Worm (Caenorhabditis elegans) whole organism, young adult: ENCODE measurements around the gene F25H8.2.

Source experiments
- F22D6.2 ChIP-seq: sonication (generic microtip); optimal IDR thresholded peaks from 2 replicates; lab custom pipeline; 2016; ENCODE audit warnings: mild to moderate bottlenecking, missing genetic modification characterization, missing compliant biosample characterization
- F23B12.7 ChIP-seq: sonication (generic microtip); optimal IDR thresholded peaks from 2 replicates; lab custom pipeline; 2017; ENCODE audit warnings: missing genetic modification characterization, mild to moderate bottlenecking, missing compliant biosample characterization, antibody characterized with exemption, moderate library complexity; ENCODE audit not compliant: insufficient read depth
- F33H1.4 ChIP-seq: fragments of 200-800 bp; sonication (Bioruptor generic); IDR thresholded peaks from 2 replicates; pipeline ENCODE4 v1.3.6; 2022; ENCODE audit warnings: missing genetic modification reagents, missing genetic modification characterization, missing compliant biosample characterization
- F39B2.1 ChIP-seq: fragments of 200-800 bp; sonication (Bioruptor generic); IDR thresholded peaks from 2 replicates; pipeline ENCODE4 v1.3.6; 2022; ENCODE audit warnings: missing genetic modification reagents, missing genetic modification characterization, missing compliant biosample characterization
- F49E8.2 ChIP-seq: sonication (generic microtip); optimal IDR thresholded peaks from 3 replicates; lab custom pipeline; 2017; ENCODE audit warnings: missing genetic modification characterization, mild to moderate bottlenecking, missing compliant biosample characterization, antibody characterized with exemption, moderate library complexity; ENCODE audit not compliant: insufficient read depth
- Y56A3A.18 ChIP-seq: fragments of 200-800 bp; sonication (Bioruptor generic); IDR thresholded peaks from 2 replicates; pipeline ENCODE4 v1.3.6; 2022; ENCODE audit warnings: missing genetic modification reagents, missing genetic modification characterization, missing compliant biosample characterization
- Y95B8A.8 ChIP-seq: fragments of 200-800 bp; sonication (Bioruptor generic); IDR thresholded peaks from 2 replicates; pipeline ENCODE4 v1.3.6; 2022; ENCODE audit warnings: missing genetic modification reagents, missing genetic modification characterization, missing compliant biosample characterization
- ama-1 ChIP-seq, 3 experiments: fragments of 150-350 bp in 1 of 3; sonication (generic microtip) in 2 of 3; optimal IDR thresholded peaks; 2 replicates each; lab custom pipeline; 2014 to 2018; ENCODE audit warnings: missing biosample characterization in 2 of 3, missing genetic modification characterization in 2 of 3, missing genetic modification reagents in 2 of 3
- atf-7 ChIP-seq: sonication (generic microtip); optimal IDR thresholded peaks from 2 replicates; lab custom pipeline; 2017; ENCODE audit warnings: mild to moderate bottlenecking, missing genetic modification characterization, missing compliant biosample characterization
- ccch-3 ChIP-seq: fragments of 200-800 bp; sonication (Bioruptor generic); optimal IDR thresholded peaks from 2 replicates; lab custom pipeline; 2018; ENCODE audit warnings: mild to moderate bottlenecking, missing genetic modification characterization, missing compliant biosample characterization
- cebp-1 ChIP-seq, 2 experiments: fragments of 200-800 bp in 1 of 2; sonication (Bioruptor generic) in 1 of 2; sonication (generic microtip) in 1 of 2; IDR thresholded peaks in 1 of 2; optimal IDR thresholded peaks in 1 of 2; 2 replicates each; pipeline versions ENCODE4 v1.3.6 to Lab custom; 2017 to 2022; ENCODE audit warnings: missing compliant biosample characterization in 2 of 2, missing genetic modification characterization in 2 of 2, mild to moderate bottlenecking in 1 of 2, missing genetic modification reagents in 1 of 2, moderate library complexity in 1 of 2
- ceh-27 ChIP-seq: fragments of 200-800 bp; sonication (Bioruptor generic); optimal IDR thresholded peaks from 2 replicates; lab custom pipeline; 2018; ENCODE audit warnings: mild to moderate bottlenecking, missing genetic modification characterization, moderate library complexity, missing compliant biosample characterization
- ceh-79 ChIP-seq: sonication (generic microtip); optimal IDR thresholded peaks from 2 replicates; lab custom pipeline; 2017; ENCODE audit warnings: mild to moderate bottlenecking, missing genetic modification characterization, missing compliant biosample characterization
- dox-1 ChIP-seq: fragments of 200-800 bp; sonication (Bioruptor generic); IDR thresholded peaks from 2 replicates; pipeline ENCODE4 v1.3.6; 2022; ENCODE audit warnings: missing genetic modification reagents, missing genetic modification characterization, missing compliant biosample characterization
- egl-18 ChIP-seq: fragments of 200-800 bp; sonication (Bioruptor generic); IDR thresholded peaks from 2 replicates; pipeline ENCODE4 v1.3.6; 2022; ENCODE audit warnings: missing genetic modification reagents, missing genetic modification characterization, missing compliant biosample characterization
- egl-44 ChIP-seq: fragments of 200-800 bp; sonication (Bioruptor generic); IDR thresholded peaks from 2 replicates; pipeline ENCODE4 v1.3.6; 2022; ENCODE audit warnings: missing genetic modification reagents, missing genetic modification characterization, missing compliant biosample characterization
- ets-4 ChIP-seq: fragments of 200-800 bp; sonication (Bioruptor generic); optimal IDR thresholded peaks from 2 replicates; lab custom pipeline; 2018; ENCODE audit warnings: mild to moderate bottlenecking, missing genetic modification characterization, missing compliant biosample characterization
- fkh-3 ChIP-seq: sonication (generic microtip); optimal IDR thresholded peaks from 2 replicates; lab custom pipeline; 2016; ENCODE audit warnings: mild to moderate bottlenecking, missing genetic modification characterization, missing compliant biosample characterization
- him-1 ChIP-seq: sonication (generic microtip); optimal IDR thresholded peaks from 2 replicates; lab custom pipeline; 2016; ENCODE audit warnings: missing genotype, missing genetic modification reagents, missing genetic modification characterization, missing compliant biosample characterization
- hlh-26 ChIP-seq: fragments of 200-800 bp; sonication (Bioruptor generic); conservative IDR thresholded peaks from 2 replicates; pipeline ENCODE4 v1.3.6; 2022; ENCODE audit warnings: missing genetic modification reagents, missing genetic modification characterization, missing compliant biosample characterization
- hmg-1.2 ChIP-seq: fragments of 200-800 bp; sonication (Bioruptor generic); IDR thresholded peaks from 2 replicates; pipeline ENCODE4 v1.3.6; 2022; ENCODE audit warnings: missing genetic modification reagents, missing genetic modification characterization, missing compliant biosample characterization
- let-526 ChIP-seq: fragments of 200-800 bp; sonication (Bioruptor generic); IDR thresholded peaks from 2 replicates; pipeline ENCODE4 v1.3.6; 2022; ENCODE audit warnings: missing genetic modification reagents, missing genetic modification characterization, missing compliant biosample characterization
- let-607 ChIP-seq, 2 experiments: fragments of 200-800 bp in 1 of 2; sonication (Bioruptor generic) in 1 of 2; sonication (generic microtip) in 1 of 2; optimal IDR thresholded peaks; 2 replicates each; lab custom pipeline; 2016 to 2018; ENCODE audit warnings: mild to moderate bottlenecking in 2 of 2, missing compliant biosample characterization in 2 of 2, missing genetic modification characterization in 2 of 2, moderate library complexity in 2 of 2, missing genotype in 1 of 2
- lin-35 ChIP-seq, 3 experiments: fragments of 150-350 bp in 2 of 3; sonication (generic microtip) in 1 of 3; optimal IDR thresholded peaks; 2 replicates each; lab custom pipeline; 2014 to 2018; ENCODE audit warnings: missing biosample characterization in 3 of 3, missing genetic modification characterization in 3 of 3, missing genetic modification reagents in 3 of 3
- lir-1 ChIP-seq: fragments of 200-800 bp; sonication (Bioruptor generic); conservative IDR thresholded peaks from 2 replicates; pipeline ENCODE4 v1.3.6; 2022; ENCODE audit warnings: missing genetic modification reagents, missing genetic modification characterization, missing compliant biosample characterization
- madf-10 ChIP-seq: sonication (generic microtip); optimal IDR thresholded peaks from 2 replicates; lab custom pipeline; 2016; ENCODE audit warnings: mild to moderate bottlenecking, missing genetic modification characterization, missing compliant biosample characterization
- mcd-1 ChIP-seq: fragments of 200-800 bp; sonication (Bioruptor generic); IDR thresholded peaks from 2 replicates; pipeline ENCODE4 v1.3.6; 2022; ENCODE audit warnings: missing genetic modification reagents, missing genetic modification characterization, missing compliant biosample characterization
- nhr-120 ChIP-seq: fragments of 200-800 bp; sonication (Bioruptor generic); IDR thresholded peaks from 2 replicates; pipeline ENCODE4 v1.3.6; 2022; ENCODE audit warnings: missing genetic modification characterization, missing compliant biosample characterization
- nhr-27 ChIP-seq: fragments of 200-800 bp; sonication (Bioruptor generic); optimal IDR thresholded peaks from 2 replicates; lab custom pipeline; 2018; ENCODE audit warnings: mild to moderate bottlenecking, missing genetic modification characterization, moderate library complexity, missing compliant biosample characterization
- pha-4 ChIP-seq: fragments of 150-350 bp; sonication (generic microtip); optimal IDR thresholded peaks from 2 replicates; lab custom pipeline; 2014; ENCODE audit warnings: missing biosample characterization, missing genetic modification reagents, missing genetic modification characterization
- sdz-38 ChIP-seq: sonication (generic microtip); optimal IDR thresholded peaks from 2 replicates; lab custom pipeline; 2016; ENCODE audit warnings: missing genotype, missing genetic modification characterization, missing compliant biosample characterization
- snpc-1.1 ChIP-seq: sonication (generic microtip); optimal IDR thresholded peaks from 2 replicates; lab custom pipeline; 2017; ENCODE audit warnings: missing genetic modification characterization, mild to moderate bottlenecking, missing compliant biosample characterization, antibody characterized with exemption, moderate library complexity, missing genotype, missing genetic modification reagents; ENCODE audit not compliant: insufficient read depth
- ztf-3 ChIP-seq: fragments of 200-800 bp; sonication (Bioruptor generic); optimal IDR thresholded peaks from 2 replicates; lab custom pipeline; 2018; ENCODE audit warnings: mild to moderate bottlenecking, missing genetic modification characterization, missing compliant biosample characterization

Gene F25H8.2

DNA sequence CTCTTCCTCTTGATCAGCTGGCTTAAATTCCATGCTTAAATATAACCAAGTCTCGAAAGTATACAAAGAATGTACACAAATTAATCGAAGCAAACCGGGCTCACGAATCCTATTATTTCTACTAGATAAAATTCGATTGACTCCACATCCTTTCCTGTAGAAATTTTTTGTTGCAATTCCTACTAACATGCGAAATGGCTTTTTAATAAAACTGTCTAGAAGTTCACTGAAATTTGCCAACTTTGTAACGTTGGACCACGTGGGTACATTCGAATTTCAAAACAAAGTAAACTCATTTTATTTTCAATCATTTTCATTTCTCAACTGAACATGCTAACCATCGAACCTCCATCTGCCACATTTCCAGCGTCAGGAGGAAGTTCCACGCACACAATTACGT lies 36.9 kb upstream of the F25H8.2 start, which contains the start of gene ssp-32 (continued):
- TF ChIP-seq ama-1 (optimal IDR thresholded peaks at IDR 0.05; lab: Kevin White, UChicago), result no peak
- TF ChIP-seq ama-1 (GFP tag; optimal IDR thresholded peaks at IDR 0.05; lab: Kevin White, UChicago), result no peak
- TF ChIP-seq cebp-1 (GFP tag; IDR thresholded peaks at IDR 0.05; lab: Robert Waterston, UW), result no peak
- TF ChIP-seq cebp-1 (tag; optimal IDR thresholded peaks at IDR 0.05; lab: Kevin White, UChicago), result no peak

DNA sequence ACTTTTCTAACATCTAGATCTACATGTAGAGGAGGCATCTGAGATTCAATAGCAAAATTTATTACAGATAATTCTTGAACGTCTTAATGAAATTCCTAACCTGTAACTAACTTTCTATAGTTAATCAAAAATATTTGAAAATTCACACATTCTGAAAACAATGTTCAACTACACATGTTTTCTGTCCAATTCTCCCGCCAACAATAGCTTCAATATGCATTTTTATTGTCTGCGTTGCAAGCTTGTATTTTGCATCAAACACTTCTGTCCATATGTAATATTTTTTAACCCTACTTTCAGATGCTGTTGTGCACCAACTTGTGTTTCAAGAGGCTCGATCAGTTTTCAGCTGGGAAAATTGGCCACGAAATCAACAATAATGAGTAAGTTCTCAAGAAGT lies 33.3 kb upstream of the F25H8.2 start, which contains the start of gene tbc-3:
Gene tbc-3 (plus strand): TSS at position 301 of the 400 bp plus-strand sequence.
- TF ChIP-seq Y95B8A.8, result no peak
- TF ChIP-seq ccch-3 (GFP tag; lab: Kevin White, UChicago), result no peak
- TF ChIP-seq egl-18 (GFP tag; lab: Robert Waterston, UW), result no peak

DNA sequence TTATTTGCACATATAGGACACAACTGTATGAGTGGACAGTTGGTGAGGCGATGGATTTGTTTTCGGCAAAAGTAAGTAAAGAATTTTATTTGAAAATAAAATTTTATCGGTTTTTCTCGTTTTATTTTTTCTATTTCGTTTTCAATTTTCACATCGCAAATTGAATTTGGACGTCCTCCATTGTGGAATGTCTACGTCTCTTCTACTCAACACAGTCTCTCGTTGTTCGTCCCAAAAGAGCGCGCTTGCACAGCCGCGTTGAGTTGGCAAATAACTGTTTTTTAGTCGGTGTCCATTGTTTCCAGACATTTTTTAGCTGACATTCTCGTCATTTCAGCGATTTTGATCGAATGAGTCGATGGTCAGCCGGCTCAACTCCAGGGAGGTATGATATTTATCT lies 32.8 kb upstream of the F25H8.2 start:
- TF ChIP-seq ztf-3 (GFP tag; lab: Kevin White, UChicago), result no peak
- TF ChIP-seq let-607 (tag; optimal IDR thresholded peaks at IDR 0.05; lab: Kevin White, UChicago), result peak; percentile 78 to 85
- peak; percentile 94 for TF ChIP-seq hmg-1.2 (GFP tag; lab: Robert Waterston, UW)
- no peak for TF ChIP-seq F49E8.2 (tag; lab: Kevin White, UChicago)
- TF ChIP-seq mcd-1 (GFP tag; lab: Robert Waterston, UW), result peak; percentile 52
- TF ChIP-seq ceh-27, result no peak

DNA sequence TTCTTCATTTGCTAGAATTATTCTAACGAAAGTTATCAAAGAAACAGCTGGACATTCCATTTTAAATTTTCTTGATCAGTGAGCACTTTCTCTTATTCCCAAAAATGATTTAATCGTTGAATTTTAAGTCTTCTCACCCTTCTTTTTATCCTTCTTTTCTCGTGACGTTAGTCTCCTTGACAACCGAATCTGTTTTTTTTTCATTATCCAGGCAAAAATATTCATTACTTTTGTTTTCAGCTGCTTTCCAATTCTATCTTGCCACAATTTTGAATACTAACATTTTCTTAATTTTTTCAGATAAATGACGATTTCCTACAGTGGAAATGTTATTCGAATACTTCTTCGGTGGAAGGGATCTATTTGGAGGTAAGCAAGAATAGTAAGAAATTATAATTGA lies 28.4 kb upstream of the F25H8.2 start, which contains the start of gene best-13:
Gene best-13 (plus strand): TSS at position 301 of the 400 bp plus-strand sequence.
- TF ChIP-seq nhr-120 (no peak), ceh-79 (no peak), madf-10 (tag; lab: Kevin White, UChicago) (no peak), F22D6.2 (no peak), fkh-3 (no peak), nhr-27 (tag; lab: Kevin White, UChicago) (no peak), lin-35 (GFP tag; optimal IDR thresholded peaks at IDR 0.05; lab: Kevin White, UChicago) (no peak), ets-4 (GFP tag; lab: Kevin White, UChicago) (no peak), sdz-38 (no peak), F23B12.7 (tag; lab: Kevin White, UChicago) (no peak), atf-7 (no peak), hmg-1.2 (GFP tag; lab: Robert Waterston, UW) (no peak), F39B2.1 (GFP tag; lab: Robert Waterston, UW) (no peak), let-526 (GFP tag; lab: Robert Waterston, UW) (no peak), egl-44 (GFP tag; lab: Robert Waterston, UW) (no peak), Y56A3A.18 (GFP tag; lab: Robert Waterston, UW) (no peak), him-1 (no peak), pha-4 (tag; lab: Kevin White, UChicago) (no peak)
- TF ChIP-seq, all 124 proteins: peak for 0

DNA sequence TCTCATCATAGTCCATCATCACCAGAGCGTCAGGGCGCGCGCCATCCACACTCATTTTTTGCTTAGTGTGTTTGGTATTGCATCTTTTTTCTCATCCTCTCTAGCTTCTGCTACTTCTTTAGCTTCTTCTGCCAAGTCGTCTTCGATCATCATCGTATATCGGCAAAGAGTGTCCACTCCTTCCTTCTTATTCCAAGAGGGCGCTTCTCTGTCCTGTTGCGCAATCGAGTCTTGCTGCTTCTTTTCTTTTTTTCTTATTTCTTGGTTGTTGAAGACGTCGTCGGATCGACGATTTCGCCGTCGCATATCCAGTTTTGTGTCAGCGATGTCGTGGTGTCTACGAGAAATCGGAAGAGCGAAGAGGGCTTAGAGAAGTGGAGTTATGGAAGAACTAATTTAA lies 19.0 kb upstream of the F25H8.2 start:
- TF ChIP-seq hlh-26 (GFP tag; lab: Robert Waterston, UW) (no peak), F33H1.4 (GFP tag; lab: Robert Waterston, UW) (no peak), dox-1 (GFP tag; lab: Robert Waterston, UW) (no peak), lir-1 (no peak), snpc-1.1 (tag; lab: Kevin White, UChicago) (no peak), hmg-1.2 (GFP tag; lab: Robert Waterston, UW) (no peak)
